Worm (Caenorhabditis elegans): ENCODE measurements around the gene nlp-58.

- TF ChIP-seq mab-5 (tag; optimal IDR thresholded peaks at IDR 0.05) (no peak), snpc-4 (tag; optimal IDR thresholded peaks at IDR 0.05) (no peak), lin-39 (tag; optimal IDR thresholded peaks at IDR 0.05) (no peak), aly-2 (tag; optimal IDR thresholded peaks at IDR 0.05) (no peak), ama-1 (optimal IDR thresholded peaks at IDR 0.05) (no peak)
These were observed 24.4 kb downstream of the nlp-58 start for ce11 chrV:9924389-9924788.
